Worm (Caenorhabditis elegans): Measurements from ENCODE around the gene pph-1.

- TF ChIP-seq nhr-11 (tag; optimal IDR thresholded peaks at IDR 0.05) (no peak), nhr-237 (tag; optimal IDR thresholded peaks at IDR 0.05) (no peak), ceh-63 (GFP tag; optimal IDR thresholded peaks at IDR 0.05) (no peak), snpc-4 (tag; optimal IDR thresholded peaks at IDR 0.05) (no peak), efl-1 (optimal IDR thresholded peaks at IDR 0.05) (no peak), efl-1 (GFP tag; optimal IDR thresholded peaks at IDR 0.05 in 1 of 2) (no peak), sox-4 (tag; optimal IDR thresholded peaks at IDR 0.05) (no peak), ztf-4 (tag; optimal IDR thresholded peaks at IDR 0.05) (no peak)
These were observed 38.1 kb upstream of the pph-1 start for ce11 chrV:10664271-10664670.

Data from whole organism, L1 larva.